Worm (Caenorhabditis elegans): ENCODE data around the gene flp-16.

DNA sequence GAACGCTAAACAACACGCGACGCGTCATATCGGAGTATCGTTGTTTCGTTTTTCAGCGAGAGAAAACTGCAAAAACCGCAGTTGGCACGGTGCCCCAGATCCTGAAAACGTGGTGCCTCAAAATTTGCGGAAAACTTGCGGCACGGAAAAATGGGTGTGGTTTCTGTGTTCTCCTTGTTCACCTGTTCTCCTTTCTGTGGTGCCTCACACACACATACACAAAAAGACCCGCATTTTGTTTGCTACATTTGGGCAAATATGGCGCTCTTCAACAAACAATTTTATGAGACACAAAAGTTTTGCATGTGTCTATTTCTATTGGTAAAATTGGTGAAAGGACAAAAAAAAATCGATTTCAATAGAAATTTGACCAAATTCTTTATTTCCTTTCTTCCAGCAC is 36.3 kb upstream of the flp-16 start:
- TF ChIP-seq elt-3 (tag; optimal IDR thresholded peaks at IDR 0.05) (no peak), mep-1 (tag; optimal IDR thresholded peaks at IDR 0.05) (no peak), ces-1 (GFP tag; optimal IDR thresholded peaks at IDR 0.05) (no peak), bed-3 (GFP tag; optimal IDR thresholded peaks at IDR 0.05) (no peak), nhr-12 (tag; optimal IDR thresholded peaks at IDR 0.05) (no peak), ztf-11 (tag; optimal IDR thresholded peaks at IDR 0.05) (no peak), unc-62 (GFP tag; optimal IDR thresholded peaks at IDR 0.05) (no peak)

All from whole organism, mixed stage, embryonic.